Worm (Caenorhabditis elegans): Measurements from ENCODE around the gene R186.3.

DNA sequence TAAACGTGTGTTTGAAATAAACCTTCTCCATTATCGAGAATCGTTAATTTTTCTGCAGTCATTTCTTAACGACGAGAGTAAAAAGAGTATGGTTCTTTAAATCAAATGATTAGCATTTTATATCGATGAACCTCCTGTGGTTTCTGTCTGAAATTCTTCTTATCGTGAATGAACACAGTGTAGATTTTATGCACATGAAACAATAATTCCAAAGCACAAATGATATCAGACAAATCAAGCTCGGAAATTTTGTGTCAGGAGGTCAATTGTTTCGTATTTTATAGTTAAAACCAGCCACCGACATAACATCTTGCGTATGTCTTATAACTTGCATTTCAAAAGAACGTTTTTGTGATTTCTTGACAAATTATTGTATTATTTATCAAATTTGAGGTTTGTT is 29.9 kb downstream of the R186.3 start, which contains the start of gene T16G1.6:
- TF ChIP-seq lin-35 (GFP tag; optimal IDR thresholded peaks at IDR 0.05) = no peak
- TF ChIP-seq attf-6 (GFP tag; IDR thresholded peaks at IDR 0.05) = no peak
- no peak for TF ChIP-seq F10E7.11 (tag; optimal IDR thresholded peaks at IDR 0.05)
- TF ChIP-seq B0261.1 (tag; optimal IDR thresholded peaks at IDR 0.05) = no peak
- no peak for TF ChIP-seq nhr-27 (tag; optimal IDR thresholded peaks at IDR 0.05)
- TF ChIP-seq madf-6 (GFP tag; IDR thresholded peaks at IDR 0.05) = no peak
- no peak for TF ChIP-seq egl-18 (GFP tag; IDR thresholded peaks at IDR 0.05)
- no peak for TF ChIP-seq ztf-25 (GFP tag; IDR thresholded peaks at IDR 0.05)
- no peak for TF ChIP-seq sea-2 (GFP tag; IDR thresholded peaks at IDR 0.05)

All from whole organism, young adult.